Fruit fly (Drosophila melanogaster) whole organism, pupa: ENCODE data around the gene CG2200.
A peak's percentile ranks its signal among the peaks of the same experiment; 100 is the strongest.

Source experiments
- CG17806 ChIP-seq: fragments of 200-800 bp; sonication (Bioruptor generic); optimal IDR thresholded peaks from 2 replicates; lab custom pipeline; 2018; ENCODE audit warnings: missing biosample characterization, mild to moderate bottlenecking, missing genetic modification characterization, moderate library complexity
- CG32121 ChIP-seq: fragments of 200-800 bp; sonication (Bioruptor generic); IDR thresholded peaks from 2 replicates; pipeline ENCODE4 v1.3.6; 2022; ENCODE audit warnings: missing biosample characterization, missing genetic modification characterization
- CG34367 ChIP-seq: fragments of 200-800 bp; sonication (Bioruptor generic); optimal IDR thresholded peaks from 2 replicates; lab custom pipeline; 2018; ENCODE audit warnings: missing biosample characterization, mild to moderate bottlenecking, missing genetic modification characterization
- CG8159 ChIP-seq: fragments of 200-800 bp; sonication (Bioruptor generic); optimal IDR thresholded peaks from 3 replicates; lab custom pipeline; 2018; ENCODE audit warnings: missing biosample characterization, mild to moderate bottlenecking, missing genetic modification characterization, moderate library complexity
- CG8301 ChIP-seq: fragments of 200-800 bp; sonication (Bioruptor generic); optimal IDR thresholded peaks from 2 replicates; lab custom pipeline; 2018; ENCODE audit warnings: missing biosample characterization, mild to moderate bottlenecking, missing genetic modification characterization
- CG9948 ChIP-seq: fragments of 200-800 bp; sonication (Bioruptor generic); optimal IDR thresholded peaks from 2 replicates; lab custom pipeline; 2018; ENCODE audit warnings: missing biosample characterization, mild to moderate bottlenecking, missing genetic modification characterization, moderate library complexity
- Pif1A ChIP-seq: fragments of 200-800 bp; sonication (Bioruptor generic); optimal IDR thresholded peaks from 3 replicates; lab custom pipeline; 2016; ENCODE audit warnings: missing biosample characterization, missing genetic modification characterization
- Pif1B ChIP-seq: fragments of 200-800 bp; sonication (Bioruptor generic); optimal IDR thresholded peaks from 3 replicates; lab custom pipeline; 2016; ENCODE audit warnings: missing biosample characterization, missing genetic modification characterization
- Snoo ChIP-seq: fragments of 200-800 bp; sonication (Bioruptor generic); optimal IDR thresholded peaks from 3 replicates; lab custom pipeline; 2017; ENCODE audit warnings: missing biosample characterization, mild to moderate bottlenecking, missing genetic modification characterization, inconsistent platforms
- gl ChIP-seq: fragments of 200-800 bp; sonication (Bioruptor generic); optimal IDR thresholded peaks from 2 replicates; lab custom pipeline; 2018; ENCODE audit warnings: missing biosample characterization, mild to moderate bottlenecking, missing genetic modification characterization

dm6 chrX:13089920-13090655, 4.0 kb upstream of the CG2200 start, which contains the start of gene hep:
- no peak for TF ChIP-seq Pif1B (GFP tag; lab: Kevin White, UChicago)
- 0 out of 2 replicates have a peak, but pooled peaks have one; percentile 42 for TF ChIP-seq CG32121 (GFP tag; lab: Robert Waterston, UW)
- no peak for TF ChIP-seq CG9948 (tag; lab: Kevin White, UChicago)
- peak; percentile 30 for TF ChIP-seq CG8301 (tag; lab: Kevin White, UChicago)
- no peak for TF ChIP-seq Pif1A
- TF ChIP-seq CG8159 (tag; lab: Kevin White, UChicago): peak; percentile 12
- no peak for TF ChIP-seq Snoo
- no peak for TF ChIP-seq CG34367 (tag; lab: Kevin White, UChicago)
- TF ChIP-seq gl: no peak
- TF ChIP-seq CG17806 (tag; lab: Kevin White, UChicago): no peak
